Worm (Caenorhabditis elegans) whole organism, midembryonic: Measurements from ENCODE around the gene tbh-1.

ENCODE experiments used
- T22C8.4 ChIP-seq: fragments of 200-800 bp; sonication (Bioruptor generic); IDR thresholded peaks from 2 replicates; pipeline ENCODE4 v1.3.6; 2022; ENCODE audit warnings: missing genetic modification characterization, missing compliant biosample characterization
- cog-1 ChIP-seq: sonication (generic microtip); optimal IDR thresholded peaks from 2 replicates; lab custom pipeline; 2016; ENCODE audit warnings: missing genetic modification characterization, missing compliant biosample characterization
- flt-1 ChIP-seq: fragments of 200-800 bp; sonication (Bioruptor generic); IDR thresholded peaks from 2 replicates; pipeline ENCODE4 v1.3.6; 2022; ENCODE audit warnings: missing genetic modification characterization, missing compliant biosample characterization
- klf-2 ChIP-seq: fragments of 200-800 bp; sonication (Bioruptor generic); conservative IDR thresholded peaks from 2 replicates; pipeline ENCODE4 v1.3.6; 2022; ENCODE audit warnings: missing genetic modification reagents, missing genetic modification characterization, missing compliant biosample characterization
- med-1 ChIP-seq: sonication (generic microtip); optimal IDR thresholded peaks from 2 replicates; lab custom pipeline; 2017; ENCODE audit warnings: missing genetic modification characterization, mild to moderate bottlenecking, missing compliant biosample characterization, antibody characterized with exemption, missing genetic modification reagents; ENCODE audit not compliant: insufficient read depth
- tab-1 ChIP-seq: fragments of 200-800 bp; sonication (Bioruptor generic); IDR thresholded peaks from 2 replicates; pipeline ENCODE4 v1.3.6; 2022; ENCODE audit warnings: missing genetic modification characterization, missing compliant biosample characterization
- ztf-23 ChIP-seq: fragments of 200-800 bp; sonication (Bioruptor generic); IDR thresholded peaks from 2 replicates; pipeline ENCODE4 v1.3.6; 2022; ENCODE audit warnings: missing genetic modification reagents, missing genetic modification characterization, missing compliant biosample characterization

DNA sequence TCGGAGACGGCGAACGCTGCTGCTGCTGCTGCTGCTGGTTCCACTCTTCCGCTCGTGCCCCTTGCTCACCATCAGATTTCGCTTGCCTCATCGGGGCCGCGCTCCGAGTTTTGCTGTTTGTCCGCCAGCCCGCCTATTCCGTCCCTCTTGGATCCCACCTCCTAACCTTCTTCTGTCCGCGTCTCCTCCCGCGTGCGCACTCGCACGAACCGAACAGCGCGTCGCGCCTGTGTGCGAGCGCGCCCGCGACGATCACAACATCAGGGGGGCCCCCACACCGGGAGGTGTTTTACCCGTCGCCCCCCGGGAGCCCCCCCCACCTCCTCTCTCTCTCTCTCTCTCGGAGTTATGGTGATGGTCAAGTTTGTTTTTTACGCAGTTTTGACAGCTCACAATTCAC is 11.1 kb upstream of the tbh-1 start:
- TF ChIP-seq tab-1 (GFP tag; lab: Robert Waterston, UW): no peak
- no peak for TF ChIP-seq klf-2
- TF ChIP-seq T22C8.4 (GFP tag; lab: Robert Waterston, UW): no peak
- no peak for TF ChIP-seq flt-1 (GFP tag; lab: Robert Waterston, UW)
- TF ChIP-seq med-1 (GFP tag; lab: Kevin White, UChicago): no peak
- TF ChIP-seq cog-1 (tag; lab: Kevin White, UChicago): no peak
- no peak for TF ChIP-seq ztf-23 (GFP tag; lab: Robert Waterston, UW)
